Fruit fly (Drosophila melanogaster): Measurements from ENCODE around the gene noc.

The noc gene

dm6 chr2L:14519251-14519650 is 28.6 kb downstream of the noc start (continued):
- TF ChIP-seq row (GFP tag; IDR thresholded peaks at IDR 0.05) (peak; percentile 88), pfk (GFP tag; optimal IDR thresholded peaks at IDR 0.05) (no peak), Nf-YA (GFP tag; IDR thresholded peaks at IDR 0.05) (no peak), ash1 (GFP tag; optimal IDR thresholded peaks at IDR 0.05) (no peak), E2f1 (GFP tag; IDR thresholded peaks at IDR 0.05) (0 out of 2 replicates have a peak, but pooled peaks have one; percentile 33), bigmax (GFP tag; optimal IDR thresholded peaks at IDR 0.05) (no peak), zfh1 (GFP tag; IDR thresholded peaks at IDR 0.05) (peak; percentile 85), Ravus (GFP tag; IDR thresholded peaks at IDR 0.05) (no peak), Camta (GFP tag; optimal IDR thresholded peaks at IDR 0.05) (no peak), Hr78 (GFP tag; optimal IDR thresholded peaks at IDR 0.05) (no peak), bcd (GFP tag; optimal IDR thresholded peaks at IDR 0.05) (peak; percentile 33), psq (GFP tag; optimal IDR thresholded peaks at IDR 0.05) (peak; percentile 37), p53 (GFP tag; optimal IDR thresholded peaks at IDR 0.05) (no peak), CG17359 (tag; optimal IDR thresholded peaks at IDR 0.05) (peak; percentile 29), peb (GFP tag; IDR thresholded peaks at IDR 0.05) (no peak), vnd (GFP tag; IDR thresholded peaks at IDR 0.05; ENCODE audit: partially characterized antibody) (no peak), ro (GFP tag; IDR thresholded peaks at IDR 0.05) (no peak), trem (tag; optimal IDR thresholded peaks at IDR 0.05) (peak; percentile 21), prd (optimal IDR thresholded peaks at IDR 0.05) (no peak), prd (GFP tag; IDR thresholded peaks at IDR 0.05) (peak; percentile 66; the same call in 2 of the 3 replicates), al (GFP tag; IDR thresholded peaks at IDR 0.05) (no peak), B-H2 (GFP tag; optimal IDR thresholded peaks at IDR 0.05) (no peak), twi (tag; optimal IDR thresholded peaks at IDR 0.05) (no peak), CG18619 (GFP tag; optimal IDR thresholded peaks at IDR 0.05) (peak; percentile 5), CG16863 (GFP tag; optimal IDR thresholded peaks at IDR 0.05) (no peak), mam (GFP tag; optimal IDR thresholded peaks at IDR 0.05) (no peak), wdn (GFP tag; IDR thresholded peaks at IDR 0.05) (no peak), lola (GFP tag; optimal IDR thresholded peaks at IDR 0.05) (peak in 1 of 3 experiments; percentile 72), abd-A (tag; optimal IDR thresholded peaks at IDR 0.05) (no peak), gsb (GFP tag; IDR thresholded peaks at IDR 0.05) (no peak), CG17912 (GFP tag; optimal IDR thresholded peaks at IDR 0.05) (no peak), CG10209 (GFP tag; optimal IDR thresholded peaks at IDR 0.05) (peak; percentile 48), emc (GFP tag; optimal IDR thresholded peaks at IDR 0.05) (no peak), CG18599 (GFP tag; optimal IDR thresholded peaks at IDR 0.05) (no peak), jumu (GFP tag; optimal IDR thresholded peaks at IDR 0.05) (no peak), aop (GFP tag; IDR thresholded peaks at IDR 0.05) (no peak), CG3726 (GFP tag; IDR thresholded peaks at IDR 0.05) (no peak), CG11456 (GFP tag; IDR thresholded peaks at IDR 0.05) (no peak), CG4360 (GFP tag; IDR thresholded peaks at IDR 0.05) (no peak), cato (GFP tag; optimal IDR thresholded peaks at IDR 0.05; ENCODE audit: borderline replicate concordance) (no peak), CG11695 (GFP tag; IDR thresholded peaks at IDR 0.05) (no peak), Max (GFP tag; optimal IDR thresholded peaks at IDR 0.05) (no peak), Ets65A (GFP tag) (no peak), CG1647 (GFP tag; optimal IDR thresholded peaks at IDR 0.05) (no peak), CG2129 (GFP tag; IDR thresholded peaks at IDR 0.05; ENCODE audit: partially characterized antibody) (no peak), Sry-β (GFP tag; optimal IDR thresholded peaks at IDR 0.05) (no peak), esg (GFP tag; conservative IDR thresholded peaks at IDR 0.05) (peak; percentile 46; the same call in 1 of the 2 replicates), sc (optimal IDR thresholded peaks at IDR 0.05) (no peak), sc (GFP tag; optimal IDR thresholded peaks at IDR 0.05) (peak; percentile 57), CG30403 (GFP tag; optimal IDR thresholded peaks at IDR 0.05) (peak; percentile 57), CG10431 (GFP tag; optimal IDR thresholded peaks at IDR 0.05) (no peak), bab2 (GFP tag; optimal IDR thresholded peaks at IDR 0.05) (peak; percentile 49)

All from whole organism, embryonic.